Worm (Caenorhabditis elegans) whole organism, L1 larva: ENCODE measurements around the gene cee-1.

Source experiments
- elt-2 ChIP-seq: sonication (generic microtip); optimal IDR thresholded peaks from 2 replicates; lab custom pipeline; 2016; ENCODE audit warnings: missing genetic modification characterization, mild to moderate bottlenecking, inconsistent platforms, missing compliant biosample characterization, missing genetic modification reagents
- unc-86 ChIP-seq: sonication (generic microtip); optimal IDR thresholded peaks from 2 replicates; lab custom pipeline; 2016; ENCODE audit warnings: missing genetic modification characterization, missing compliant biosample characterization

- no peak for TF ChIP-seq elt-2
- no peak for TF ChIP-seq unc-86 (tag; lab: Kevin White, UChicago)
Measured at ce11 chrIII:4873395-4873794, 39.1 kb upstream of the cee-1 start.
